Worm (Caenorhabditis elegans) whole organism, L3 larva: ENCODE data around the gene lido-1.
"Not testable (repeated sequence)": the region's sequence is repeated elsewhere in the genome, so short reads cannot be mapped to it uniquely, and the experiment has no call there.

Source experiments
- ZK546.5 ChIP-seq: sonication (generic microtip); optimal IDR thresholded peaks from 2 replicates; lab custom pipeline; 2017; ENCODE audit warnings: missing biosample characterization, missing genetic modification characterization
- ama-1 ChIP-seq: fragments of 150-350 bp; optimal IDR thresholded peaks from 2 replicates; lab custom pipeline; 2018
- ceh-28 ChIP-seq: fragments of 150-350 bp; optimal IDR thresholded peaks from 2 replicates; lab custom pipeline; 2014; ENCODE audit warnings: missing biosample characterization, missing genetic modification reagents, missing genetic modification characterization
- egl-27 ChIP-seq: sonication (generic microtip); optimal IDR thresholded peaks from 4 replicates; lab custom pipeline; 2017; ENCODE audit warnings: missing biosample characterization, missing genetic modification reagents, missing genetic modification characterization
- elt-2 ChIP-seq: sonication (generic microtip); optimal IDR thresholded peaks from 2 replicates; lab custom pipeline; 2016; ENCODE audit warnings: missing genetic modification reagents, mild to moderate bottlenecking, missing genetic modification characterization, missing compliant biosample characterization
- fkh-2 ChIP-seq: fragments of 150-350 bp; optimal IDR thresholded peaks from 2 replicates; lab custom pipeline; 2014; ENCODE audit warnings: missing biosample characterization, missing genetic modification reagents, missing genetic modification characterization
- lin-39 ChIP-seq: fragments of 150-350 bp; optimal IDR thresholded peaks from 2 replicates; lab custom pipeline; 2018; ENCODE audit warnings: missing biosample characterization, missing genetic modification reagents, missing genetic modification characterization
- nhr-11 ChIP-seq: fragments of 150-350 bp; optimal IDR thresholded peaks from 2 replicates; lab custom pipeline; 2014; ENCODE audit warnings: missing biosample characterization, missing genetic modification characterization
- nhr-237 ChIP-seq: fragments of 150-350 bp; optimal IDR thresholded peaks from 2 replicates; lab custom pipeline; 2014; ENCODE audit warnings: missing biosample characterization, missing genetic modification characterization
- nhr-77 ChIP-seq: fragments of 150-350 bp; optimal IDR thresholded peaks from 2 replicates; lab custom pipeline; 2014; ENCODE audit warnings: missing biosample characterization, missing genetic modification characterization
- pha-4 ChIP-seq: fragments of 150-350 bp; optimal IDR thresholded peaks from 2 replicates; lab custom pipeline; 2014; ENCODE audit warnings: missing biosample characterization, missing genetic modification reagents, missing genetic modification characterization
- unc-62 ChIP-seq: fragments of 150-350 bp; sonication (generic microtip); optimal IDR thresholded peaks from 4 replicates; lab custom pipeline; 2014; ENCODE audit warnings: missing biosample characterization, missing genetic modification reagents, missing genetic modification characterization
- zag-1 ChIP-seq: fragments of 150-350 bp; optimal IDR thresholded peaks from 2 replicates; lab custom pipeline; 2014; ENCODE audit warnings: missing biosample characterization, missing genetic modification characterization

- TF ChIP-seq pha-4 (tag; lab: Kevin White, UChicago); nhr-237 (tag; lab: Kevin White, UChicago); zag-1 (tag; lab: Kevin White, UChicago); ama-1 (lab: Kevin White, UChicago); ceh-28 (tag; lab: Kevin White, UChicago); egl-27 (tag; lab: Kevin White, UChicago); ZK546.5 (tag; lab: Kevin White, UChicago); fkh-2 (tag; lab: Kevin White, UChicago); unc-62 (GFP tag; lab: Kevin White, UChicago); nhr-11; elt-2 (tag; lab: Kevin White, UChicago); lin-39 (tag; lab: Kevin White, UChicago); nhr-77 (tag; lab: Kevin White, UChicago): not testable (repeated sequence)
These were observed 21.0 kb upstream of the lido-1 start, which contains the start of gene K09E3.2 for ce11 chrX:17117359-17117758.
